Worm (Caenorhabditis elegans) whole organism, young adult: Measurements from ENCODE around the gene sdz-37.

Experiments
- F37B4.10 ChIP-seq: fragments of 200-800 bp; sonication (Bioruptor generic); IDR thresholded peaks from 2 replicates; pipeline ENCODE4 v1.3.6; 2022; ENCODE audit warnings: missing genetic modification characterization, missing compliant biosample characterization
- F49E8.2 ChIP-seq: sonication (generic microtip); optimal IDR thresholded peaks from 3 replicates; lab custom pipeline; 2017; ENCODE audit warnings: missing genetic modification characterization, mild to moderate bottlenecking, missing compliant biosample characterization, antibody characterized with exemption, moderate library complexity; ENCODE audit not compliant: insufficient read depth
- T07F8.4 ChIP-seq: sonication (generic microtip); optimal IDR thresholded peaks from 2 replicates; lab custom pipeline; 2016; ENCODE audit warnings: mild to moderate bottlenecking, missing genetic modification characterization, moderate library complexity, missing compliant biosample characterization
- Y53F4B.3 ChIP-seq: fragments of 200-800 bp; sonication (Bioruptor generic); IDR thresholded peaks from 2 replicates; pipeline ENCODE4 v1.3.6; 2022; ENCODE audit warnings: missing genetic modification reagents, missing genetic modification characterization, missing compliant biosample characterization
- akir-1 ChIP-seq: fragments of 200-800 bp; sonication (Bioruptor generic); optimal IDR thresholded peaks from 2 replicates; lab custom pipeline; 2018; ENCODE audit warnings: mild to moderate bottlenecking, missing genetic modification characterization, moderate library complexity, missing compliant biosample characterization
- aptf-3 ChIP-seq: fragments of 200-800 bp; sonication (Bioruptor generic); IDR thresholded peaks from 2 replicates; pipeline ENCODE4 v1.3.6; 2022; ENCODE audit warnings: missing genetic modification characterization, missing compliant biosample characterization
- attf-6 ChIP-seq: fragments of 200-800 bp; sonication (Bioruptor generic); IDR thresholded peaks from 2 replicates; pipeline ENCODE4 v1.3.6; 2022; ENCODE audit warnings: missing genetic modification reagents, missing genetic modification characterization, missing compliant biosample characterization
- cebp-2 ChIP-seq: fragments of 200-800 bp; sonication (Bioruptor generic); IDR thresholded peaks from 2 replicates; pipeline ENCODE4 v1.3.6; 2022; ENCODE audit warnings: missing genetic modification characterization, missing compliant biosample characterization
- chd-7 ChIP-seq: sonication (generic microtip); optimal IDR thresholded peaks from 2 replicates; lab custom pipeline; 2016; ENCODE audit warnings: mild to moderate bottlenecking, missing genetic modification characterization, moderate library complexity, missing compliant biosample characterization
- dpff-1 ChIP-seq: sonication (generic microtip); optimal IDR thresholded peaks from 2 replicates; lab custom pipeline; 2017; ENCODE audit warnings: mild to moderate bottlenecking, missing genetic modification characterization, missing compliant biosample characterization
- dpl-1 ChIP-seq: fragments of 150-350 bp; optimal IDR thresholded peaks from 2 replicates; lab custom pipeline; 2014; ENCODE audit warnings: missing biosample characterization, missing genetic modification reagents, missing genetic modification characterization
- efl-1 ChIP-seq: fragments of 150-350 bp; optimal IDR thresholded peaks from 2 replicates; lab custom pipeline; 2014; ENCODE audit warnings: missing biosample characterization, missing genetic modification reagents, missing genetic modification characterization
- egl-18 ChIP-seq: fragments of 200-800 bp; sonication (Bioruptor generic); IDR thresholded peaks from 2 replicates; pipeline ENCODE4 v1.3.6; 2022; ENCODE audit warnings: missing genetic modification reagents, missing genetic modification characterization, missing compliant biosample characterization
- egl-44 ChIP-seq: fragments of 200-800 bp; sonication (Bioruptor generic); IDR thresholded peaks from 2 replicates; pipeline ENCODE4 v1.3.6; 2022; ENCODE audit warnings: missing genetic modification reagents, missing genetic modification characterization, missing compliant biosample characterization
- fkh-3 ChIP-seq: sonication (generic microtip); optimal IDR thresholded peaks from 2 replicates; lab custom pipeline; 2016; ENCODE audit warnings: mild to moderate bottlenecking, missing genetic modification characterization, missing compliant biosample characterization
- hlh-12 ChIP-seq: sonication (generic microtip); optimal IDR thresholded peaks from 2 replicates; lab custom pipeline; 2016; ENCODE audit warnings: missing genetic modification characterization, missing compliant biosample characterization
- hrde-1 ChIP-seq: sonication (generic microtip); optimal IDR thresholded peaks from 2 replicates; lab custom pipeline; 2016; ENCODE audit warnings: missing genetic modification characterization, mild to moderate bottlenecking, missing compliant biosample characterization, moderate library complexity, missing genotype, missing genetic modification reagents, borderline replicate concordance
- lin-40 ChIP-seq: sonication (generic microtip); optimal IDR thresholded peaks from 2 replicates; lab custom pipeline; 2016; ENCODE audit warnings: missing genetic modification characterization, mild to moderate bottlenecking, missing compliant biosample characterization, missing genotype, missing genetic modification reagents
- madf-10 ChIP-seq: sonication (generic microtip); optimal IDR thresholded peaks from 2 replicates; lab custom pipeline; 2016; ENCODE audit warnings: mild to moderate bottlenecking, missing genetic modification characterization, missing compliant biosample characterization
- mel-28 ChIP-seq: sonication (generic microtip); optimal IDR thresholded peaks from 2 replicates; lab custom pipeline; 2016; ENCODE audit warnings: borderline replicate concordance, mild to moderate bottlenecking, missing genetic modification characterization, missing compliant biosample characterization
- mes-4 ChIP-seq: sonication (generic microtip); optimal IDR thresholded peaks from 2 replicates; lab custom pipeline; 2016; ENCODE audit warnings: missing genotype, missing genetic modification characterization, missing compliant biosample characterization
- nhr-80 ChIP-seq: sonication (generic microtip); optimal IDR thresholded peaks from 2 replicates; lab custom pipeline; 2016; ENCODE audit warnings: missing genetic modification characterization, missing compliant biosample characterization
- nhr-90 ChIP-seq: sonication (generic microtip); optimal IDR thresholded peaks from 2 replicates; lab custom pipeline; 2016; ENCODE audit warnings: missing genotype, mild to moderate bottlenecking, missing genetic modification characterization, missing compliant biosample characterization
- rpc-1 ChIP-seq, 2 experiments: fragments of 150-350 bp in 1 of 2; sonication (generic microtip) in 1 of 2; optimal IDR thresholded peaks; 2 replicates each; lab custom pipeline; 2014 to 2018; ENCODE audit warnings: missing biosample characterization in 1 of 2, missing genetic modification characterization in 1 of 2, missing genetic modification reagents in 1 of 2, missing genotype in 1 of 2
- snpc-4 ChIP-seq, 5 experiments: fragments of 150-350 bp in 1 of 5; sonication (generic microtip) in 4 of 5; optimal IDR thresholded peaks; 2 replicates each; lab custom pipeline; 2014 to 2018; ENCODE audit warnings: missing genetic modification characterization in 5 of 5, missing biosample characterization in 3 of 5, antibody characterized with exemption in 2 of 5, mild to moderate bottlenecking in 2 of 5, missing compliant biosample characterization in 2 of 5, missing genotype in 2 of 5, moderate library complexity in 2 of 5, missing genetic modification reagents in 1 of 5
- somi-1 ChIP-seq: fragments of 200-800 bp; sonication (Bioruptor generic); optimal IDR thresholded peaks from 2 replicates; lab custom pipeline; 2018; ENCODE audit warnings: mild to moderate bottlenecking, missing genetic modification characterization, missing compliant biosample characterization
- tlf-1 ChIP-seq: fragments of 200-800 bp; sonication (Bioruptor generic); optimal IDR thresholded peaks from 2 replicates; lab custom pipeline; 2018; ENCODE audit warnings: mild to moderate bottlenecking, missing genetic modification characterization, missing compliant biosample characterization
- zfh-2 ChIP-seq: fragments of 200-800 bp; sonication (Bioruptor generic); conservative IDR thresholded peaks from 2 replicates; pipeline ENCODE4 v1.3.6; 2022; ENCODE audit warnings: missing genetic modification reagents, missing genetic modification characterization, missing compliant biosample characterization
- ztf-25 ChIP-seq: fragments of 200-800 bp; sonication (Bioruptor generic); IDR thresholded peaks from 2 replicates; pipeline ENCODE4 v1.3.6; 2022; ENCODE audit warnings: missing genetic modification reagents, missing genetic modification characterization, missing compliant biosample characterization
- ztf-6 ChIP-seq: fragments of 200-800 bp; sonication (Bioruptor generic); IDR thresholded peaks from 2 replicates; pipeline ENCODE4 v1.3.6; 2022; ENCODE audit warnings: missing genetic modification reagents, missing genetic modification characterization, missing compliant biosample characterization

sdz-37 gene

ce11 chrII:10466552-10466951 is 1.9 kb downstream of the sdz-37 start, which contains the start of gene tnc-2:
Gene tnc-2, plus strand, starts transcription at chrII:10466852.
- TF ChIP-seq nhr-90 (tag; lab: Kevin White, UChicago) = no peak
- no peak for TF ChIP-seq somi-1
- no peak for TF ChIP-seq fkh-3
- no peak for TF ChIP-seq egl-44 (GFP tag; lab: Robert Waterston, UW)
- TF ChIP-seq rpc-1 (optimal IDR thresholded peaks at IDR 0.05; lab: Kevin White, UChicago) = no peak
- TF ChIP-seq rpc-1 (tag; optimal IDR thresholded peaks at IDR 0.05; lab: Kevin White, UChicago) = no peak
- TF ChIP-seq dpff-1 (tag; lab: Kevin White, UChicago) = no peak
- TF ChIP-seq T07F8.4 = no peak
- no peak for TF ChIP-seq hrde-1 (tag; lab: Kevin White, UChicago)
- no peak for TF ChIP-seq hlh-12 (tag; lab: Kevin White, UChicago)
- TF ChIP-seq F49E8.2 (tag; lab: Kevin White, UChicago) = no peak
- TF ChIP-seq lin-40 (tag; lab: Kevin White, UChicago) = no peak

DNA sequence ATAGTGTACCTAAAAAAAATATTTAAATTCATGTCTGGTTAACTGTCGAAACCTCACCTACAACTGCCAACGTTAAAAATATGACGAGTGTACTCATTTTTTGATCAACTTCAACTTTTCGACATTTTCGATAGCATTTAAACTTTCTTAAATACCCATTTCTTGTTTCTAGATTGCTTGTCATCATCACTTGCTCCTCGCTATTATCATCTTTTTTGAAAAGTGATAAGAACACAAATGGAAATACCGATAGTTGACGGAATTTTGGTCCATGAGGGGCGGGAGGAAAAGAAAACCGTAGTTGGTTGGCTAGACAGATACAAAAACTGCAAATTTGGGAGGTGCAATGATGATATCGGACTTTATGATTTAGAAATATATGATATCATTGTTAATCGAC is 5.5 kb downstream of the sdz-37 start, which contains the start of gene clec-143:
Gene clec-143, minus strand, starts transcription at position 139 of the 400 bp plus-strand sequence.
- TF ChIP-seq mel-28 (tag; lab: Kevin White, UChicago) = no peak
- TF ChIP-seq nhr-80 (tag; lab: Kevin White, UChicago) = peak; percentile 61

DNA sequence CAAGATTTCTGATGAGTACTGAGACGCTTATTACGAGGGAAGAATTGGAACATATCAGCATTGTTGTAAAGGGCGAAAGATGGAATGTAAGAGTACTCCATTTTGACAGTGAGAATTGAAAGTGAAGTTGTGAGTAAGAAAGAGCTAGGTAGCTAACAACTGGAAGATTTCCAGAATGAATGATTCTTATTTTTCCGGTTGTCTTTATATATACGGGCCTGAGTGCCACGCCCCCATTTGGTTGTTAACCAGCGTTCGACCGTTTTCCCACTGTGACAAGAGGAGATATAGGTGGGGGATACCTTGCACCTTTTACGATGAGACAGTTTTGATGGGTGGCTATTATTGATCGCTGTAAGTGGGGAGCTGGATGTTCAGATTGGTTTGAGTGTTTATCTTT is 6.6 kb downstream of the sdz-37 start, which contains the start of gene ZK666.1:
Gene ZK666.1, minus strand, starts transcription at position 101 of the 400 bp plus-strand sequence.
- TF ChIP-seq dpl-1 (GFP tag; lab: Kevin White, UChicago) (no peak), zfh-2 (no peak), chd-7 (tag; lab: Kevin White, UChicago) (no peak), cebp-2 (GFP tag; lab: Robert Waterston, UW) (no peak), akir-1 (GFP tag; lab: Kevin White, UChicago) (no peak), ztf-25 (GFP tag; lab: Robert Waterston, UW) (no peak), aptf-3 (GFP tag; lab: Robert Waterston, UW) (no peak), efl-1 (no peak), mes-4 (no peak)

- TF ChIP-seq nhr-90 (tag; lab: Kevin White, UChicago) = no peak
- no peak for TF ChIP-seq Y53F4B.3 (GFP tag; lab: Robert Waterston, UW)
- TF ChIP-seq, all 124 proteins: peak for 0
Observed at ce11 chrII:10471790-10472189, 7.1 kb downstream of the sdz-37 start, which contains the start of gene ZK666.2. Gene ZK666.2, minus strand, starts transcription at chrII:10471890.

DNA sequence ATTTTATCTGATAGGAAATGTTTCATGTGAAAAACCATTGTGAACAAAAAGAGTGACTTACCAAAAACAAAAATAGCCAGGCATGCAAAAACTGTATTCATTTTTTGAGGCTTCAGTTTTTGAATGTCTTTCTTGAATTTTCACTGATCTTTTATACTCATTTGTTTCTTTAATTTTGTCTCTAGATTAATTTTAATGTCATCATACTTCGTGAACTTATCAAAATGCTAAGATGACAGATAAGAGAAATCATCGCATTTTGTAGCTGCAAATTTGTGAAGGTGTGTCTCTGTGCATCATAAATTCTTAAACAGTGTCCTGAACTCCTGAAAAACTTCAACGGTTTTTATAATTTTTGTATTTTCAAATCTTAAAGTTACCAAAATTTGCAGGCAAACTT is 11.4 kb downstream of the sdz-37 start, which contains the start of gene clec-58:
Gene clec-58, minus strand, starts transcription at position 101 of the 400 bp plus-strand sequence.
- TF ChIP-seq snpc-4 (GFP tag; optimal IDR thresholded peaks at IDR 0.05; lab: Kevin White, UChicago) (no peak), snpc-4 (tag; optimal IDR thresholded peaks at IDR 0.05; lab: Kevin White, UChicago) (no peak), F37B4.10 (GFP tag; lab: Robert Waterston, UW) (no peak), tlf-1 (GFP tag; lab: Kevin White, UChicago) (no peak), madf-10 (tag; lab: Kevin White, UChicago) (no peak), ztf-6 (no peak), efl-1 (no peak)

DNA sequence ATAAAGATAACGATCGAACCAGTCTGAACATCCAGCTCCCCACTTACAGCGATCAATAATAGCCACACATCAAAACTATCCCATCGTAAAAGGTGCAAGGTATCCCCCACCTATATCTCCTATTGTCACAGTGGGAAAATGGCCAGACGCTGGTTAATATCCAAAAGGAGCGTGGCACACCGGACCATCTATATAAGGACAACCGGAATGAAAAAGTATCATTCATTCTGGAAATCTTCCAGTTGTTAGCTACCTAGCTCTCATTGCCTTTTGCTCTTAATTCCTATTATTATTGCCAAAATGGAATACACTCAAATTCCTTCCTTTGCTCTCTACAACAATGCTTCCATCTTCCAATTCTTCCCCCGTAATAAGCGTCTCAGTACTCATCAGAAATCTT is 12.3 kb downstream of the sdz-37 start, which contains the start of gene ZK666.4:
Gene ZK666.4, plus strand, starts transcription at position 301 of the 400 bp plus-strand sequence.
- TF ChIP-seq egl-18 (GFP tag; lab: Robert Waterston, UW) (no peak), attf-6 (GFP tag; lab: Robert Waterston, UW) (no peak)
- TF ChIP-seq, all 124 proteins: peak for 0
